Fruit fly (Drosophila melanogaster) whole organism, prepupa: Measurements from ENCODE around the gene Sema5c.

Experiments
- Blimp-1 ChIP-seq: fragments of 200-800 bp; sonication (Bioruptor generic); optimal IDR thresholded peaks from 3 replicates; lab custom pipeline; 2017; ENCODE audit warnings: missing biosample characterization, missing genetic modification characterization, mild to moderate bottlenecking, moderate library complexity, missing genetic modification reagents
- CG10669 ChIP-seq: fragments of 200-800 bp; sonication (Bioruptor generic); optimal IDR thresholded peaks from 3 replicates; lab custom pipeline; 2018; ENCODE audit warnings: missing biosample characterization, mild to moderate bottlenecking, missing genetic modification characterization, moderate library complexity
- CG11294 ChIP-seq: fragments of 200-800 bp; sonication (Bioruptor generic); IDR thresholded peaks from 2 replicates; pipeline ENCODE4 v1.3.6; 2022; ENCODE audit warnings: missing biosample characterization, missing genetic modification characterization
- CG11762 ChIP-seq: fragments of 200-800 bp; sonication (Bioruptor generic); optimal IDR thresholded peaks from 3 replicates; lab custom pipeline; 2016; ENCODE audit warnings: missing biosample characterization, missing genetic modification characterization; ENCODE audit not compliant: insufficient read depth
- CG11902 ChIP-seq: fragments of 200-800 bp; sonication (Bioruptor generic); optimal IDR thresholded peaks from 3 replicates; lab custom pipeline; 2016; ENCODE audit warnings: missing biosample characterization, missing genetic modification characterization
- CG15336 ChIP-seq: fragments of 200-800 bp; sonication (Bioruptor generic); IDR thresholded peaks from 2 replicates; pipeline ENCODE4 v1.3.6; 2022; ENCODE audit warnings: missing biosample characterization, missing genetic modification characterization
- CG1621 ChIP-seq: fragments of 200-800 bp; sonication (Bioruptor generic); optimal IDR thresholded peaks from 3 replicates; lab custom pipeline; 2018; ENCODE audit warnings: missing biosample characterization, mild to moderate bottlenecking, missing genetic modification characterization
- CG16779 ChIP-seq: fragments of 200-800 bp; sonication (Bioruptor generic); optimal IDR thresholded peaks from 3 replicates; lab custom pipeline; 2017; ENCODE audit warnings: missing biosample characterization, mild to moderate bottlenecking, missing genetic modification characterization
- CG3032 ChIP-seq: fragments of 200-800 bp; optimal IDR thresholded peaks from 2 replicates; lab custom pipeline; 2019; ENCODE audit warnings: missing biosample characterization, mild to moderate bottlenecking, missing genetic modification characterization, moderate library complexity
- CG31627 ChIP-seq: fragments of 200-800 bp; sonication (Bioruptor generic); optimal IDR thresholded peaks from 3 replicates; lab custom pipeline; 2016; ENCODE audit warnings: missing biosample characterization, missing genetic modification characterization
- CG32006 ChIP-seq: fragments of 200-800 bp; sonication (Bioruptor generic); optimal IDR thresholded peaks from 3 replicates; lab custom pipeline; 2017; ENCODE audit warnings: missing biosample characterization, mild to moderate bottlenecking, missing genetic modification characterization
- CG34406 ChIP-seq: fragments of 200-800 bp; sonication (Bioruptor generic); optimal IDR thresholded peaks from 3 replicates; lab custom pipeline; 2016; ENCODE audit warnings: missing biosample characterization, missing genetic modification characterization
- CG3919 ChIP-seq: fragments of 200-800 bp; sonication (Bioruptor generic); optimal IDR thresholded peaks from 3 replicates; lab custom pipeline; 2016; ENCODE audit warnings: missing biosample characterization, missing genetic modification characterization
- CG4318 ChIP-seq: fragments of 200-800 bp; sonication (Bioruptor generic); optimal IDR thresholded peaks from 3 replicates; lab custom pipeline; 2017; ENCODE audit warnings: missing biosample characterization, mild to moderate bottlenecking, missing genetic modification characterization
- CG6163 ChIP-seq: fragments of 200-800 bp; sonication (Bioruptor generic); IDR thresholded peaks from 3 replicates; pipeline ENCODE4 v1.3.6; 2022; ENCODE audit warnings: missing biosample characterization, missing genetic modification characterization
- CG6276 ChIP-seq: fragments of 200-800 bp; sonication (Bioruptor generic); optimal IDR thresholded peaks from 2 replicates; lab custom pipeline; 2017; ENCODE audit warnings: missing biosample characterization, mild to moderate bottlenecking, missing genetic modification characterization
- CG6808 ChIP-seq: fragments of 200-800 bp; sonication (Bioruptor generic); optimal IDR thresholded peaks from 3 replicates; lab custom pipeline; 2017; ENCODE audit warnings: missing biosample characterization, missing genetic modification characterization, mild to moderate bottlenecking, moderate library complexity, missing genetic modification reagents
- CG6854 ChIP-seq: fragments of 200-800 bp; sonication (Bioruptor generic); optimal IDR thresholded peaks from 2 replicates; lab custom pipeline; 2017; ENCODE audit warnings: missing biosample characterization, mild to moderate bottlenecking, missing genetic modification characterization
- CG7368 ChIP-seq: fragments of 200-800 bp; sonication (Bioruptor generic); optimal IDR thresholded peaks from 3 replicates; lab custom pipeline; 2016; ENCODE audit warnings: missing biosample characterization, missing genetic modification characterization
- CG8119 ChIP-seq: fragments of 200-800 bp; sonication (Bioruptor generic); IDR thresholded peaks from 3 replicates; pipeline ENCODE4 v1.3.6; 2022; ENCODE audit warnings: missing biosample characterization, missing genetic modification characterization
- CG8319 ChIP-seq: fragments of 200-800 bp; sonication (Bioruptor generic); optimal IDR thresholded peaks from 3 replicates; lab custom pipeline; 2016; ENCODE audit warnings: missing biosample characterization, missing genetic modification characterization
- CG8632 ChIP-seq: fragments of 200-800 bp; sonication (Bioruptor generic); optimal IDR thresholded peaks from 3 replicates; lab custom pipeline; 2016; ENCODE audit warnings: missing biosample characterization, missing genetic modification characterization
- Eip75B ChIP-seq: fragments of 200-800 bp; sonication (Bioruptor generic); optimal IDR thresholded peaks from 3 replicates; lab custom pipeline; 2016; ENCODE audit warnings: missing biosample characterization, missing genetic modification characterization
- Eip78C ChIP-seq: fragments of 200-800 bp; sonication (Bioruptor generic); peaks from one replicate; lab custom pipeline; 2016; ENCODE audit warnings: missing biosample characterization, missing genetic modification characterization
- Eip93F ChIP-seq: fragments of 200-800 bp; sonication (Bioruptor generic); optimal IDR thresholded peaks from 2 replicates; lab custom pipeline; 2016; ENCODE audit warnings: missing biosample characterization, mild to moderate bottlenecking, missing genetic modification characterization
- Ets21C ChIP-seq: fragments of 200-800 bp; sonication (Bioruptor generic); optimal IDR thresholded peaks from 3 replicates; lab custom pipeline; 2016; ENCODE audit warnings: missing biosample characterization, missing genetic modification characterization
- Ets96B ChIP-seq: fragments of 200-800 bp; optimal IDR thresholded peaks from 2 replicates; lab custom pipeline; 2019; ENCODE audit warnings: missing biosample characterization, mild to moderate bottlenecking, missing genetic modification characterization, moderate library complexity
- Gug ChIP-seq: fragments of 200-800 bp; sonication (Bioruptor generic); IDR thresholded peaks from 2 replicates; pipeline ENCODE4 v1.3.6; 2022; ENCODE audit warnings: missing biosample characterization, missing genetic modification characterization
- Hr38 ChIP-seq: sonication (Bioruptor generic); optimal IDR thresholded peaks from 2 replicates; lab custom pipeline; 2016; ENCODE audit warnings: missing biosample characterization, missing genetic modification characterization
- Hr39 ChIP-seq: fragments of 200-800 bp; sonication (Bioruptor generic); optimal IDR thresholded peaks from 2 replicates; lab custom pipeline; 2016; ENCODE audit warnings: missing biosample characterization, missing genetic modification characterization
- Hr4 ChIP-seq: fragments of 200-800 bp; sonication (Bioruptor generic); optimal IDR thresholded peaks from 3 replicates; lab custom pipeline; 2016; ENCODE audit warnings: missing biosample characterization, missing genetic modification characterization
- Met ChIP-seq: fragments of 200-800 bp; sonication (Bioruptor generic); optimal IDR thresholded peaks from 3 replicates; lab custom pipeline; 2016; ENCODE audit warnings: missing biosample characterization, missing genetic modification characterization
- OdsH ChIP-seq: fragments of 200-800 bp; sonication (Bioruptor generic); optimal IDR thresholded peaks from 3 replicates; lab custom pipeline; 2016; ENCODE audit warnings: missing biosample characterization, missing genetic modification characterization
- Smox ChIP-seq: fragments of 200-800 bp; sonication (Bioruptor generic); optimal IDR thresholded peaks from 3 replicates; lab custom pipeline; 2016; ENCODE audit warnings: missing biosample characterization, missing genetic modification characterization
- Sox102F ChIP-seq: fragments of 200-800 bp; sonication (Bioruptor generic); optimal IDR thresholded peaks from 2 replicates; lab custom pipeline; 2016; ENCODE audit warnings: missing biosample characterization, mild to moderate bottlenecking, missing genetic modification characterization
- Sox14 ChIP-seq: fragments of 200-800 bp; sonication (Bioruptor generic); optimal IDR thresholded peaks from 3 replicates; lab custom pipeline; 2016; ENCODE audit warnings: missing biosample characterization, missing genetic modification characterization
- Sox15 ChIP-seq: fragments of 200-800 bp; sonication (Bioruptor generic); optimal IDR thresholded peaks from 3 replicates; lab custom pipeline; 2016; ENCODE audit warnings: missing biosample characterization, missing genetic modification characterization
- achi ChIP-seq: fragments of 200-800 bp; sonication (Bioruptor generic); optimal IDR thresholded peaks from 3 replicates; lab custom pipeline; 2016; ENCODE audit warnings: missing biosample characterization, missing genetic modification characterization
- cyc ChIP-seq: fragments of 200-800 bp; sonication (Bioruptor generic); optimal IDR thresholded peaks from 3 replicates; lab custom pipeline; 2016; ENCODE audit warnings: missing biosample characterization, missing genetic modification characterization
- dac ChIP-seq: fragments of 200-800 bp; sonication (Bioruptor generic); optimal IDR thresholded peaks from 2 replicates; lab custom pipeline; 2017; ENCODE audit warnings: missing biosample characterization, mild to moderate bottlenecking, missing genetic modification characterization
- dsx ChIP-seq: fragments of 200-800 bp; optimal IDR thresholded peaks from 3 replicates; lab custom pipeline; 2019; ENCODE audit warnings: missing biosample characterization, mild to moderate bottlenecking, missing genetic modification characterization, moderate library complexity; ENCODE audit not compliant: poor library complexity, severe bottlenecking
- eg ChIP-seq: fragments of 200-800 bp; sonication (Bioruptor generic); IDR thresholded peaks from 3 replicates; pipeline ENCODE4 v1.3.6; 2022; ENCODE audit warnings: missing biosample characterization, missing genetic modification characterization
- esn ChIP-seq: fragments of 200-800 bp; sonication (Bioruptor generic); optimal IDR thresholded peaks from 2 replicates; lab custom pipeline; 2016; ENCODE audit warnings: missing biosample characterization, mild to moderate bottlenecking, missing genetic modification characterization, moderate library complexity
- fd59A ChIP-seq: fragments of 200-800 bp; sonication (Bioruptor generic); optimal IDR thresholded peaks from 2 replicates; lab custom pipeline; 2017; ENCODE audit warnings: missing biosample characterization, mild to moderate bottlenecking, missing genetic modification characterization, missing genetic modification reagents
- fd85E ChIP-seq: fragments of 200-800 bp; sonication (Bioruptor generic); optimal IDR thresholded peaks from 3 replicates; lab custom pipeline; 2016; ENCODE audit warnings: missing biosample characterization, missing genetic modification characterization
- fkh ChIP-seq: fragments of 200-800 bp; sonication (Bioruptor generic); optimal IDR thresholded peaks from 3 replicates; lab custom pipeline; 2017; ENCODE audit warnings: missing biosample characterization, mild to moderate bottlenecking, missing genetic modification characterization, moderate library complexity
- salr ChIP-seq, 2 experiments: fragments of 200-800 bp; sonication (Bioruptor generic); optimal IDR thresholded peaks; 3 replicates each; lab custom pipeline; 2016 to 2018; ENCODE audit warnings: missing biosample characterization in 2 of 2, missing genetic modification characterization in 2 of 2, mild to moderate bottlenecking in 1 of 2
- spab ChIP-seq: fragments of 200-800 bp; sonication (Bioruptor generic); optimal IDR thresholded peaks from 2 replicates; lab custom pipeline; 2017; ENCODE audit warnings: missing biosample characterization, mild to moderate bottlenecking, missing genetic modification characterization, missing genetic modification reagents
- svp ChIP-seq: fragments of 200-800 bp; sonication (Bioruptor generic); peaks from one replicate; lab custom pipeline; 2016; ENCODE audit warnings: missing biosample characterization, missing genetic modification characterization
- vri ChIP-seq: fragments of 200-800 bp; sonication (Bioruptor generic); optimal IDR thresholded peaks from 3 replicates; lab custom pipeline; 2016; ENCODE audit warnings: missing biosample characterization, mild to moderate bottlenecking, missing genetic modification characterization

Sema5c gene

dm6 chr3L:12081679-12082520 lies at the start of gene Sema5c:
Sema5c (minus strand) TSS chr3L:12081830.
- TF ChIP-seq fd59A (GFP tag; lab: Kevin White, UChicago), result peak; percentile 28
- peak; percentile 80 for TF ChIP-seq Eip78C (GFP tag; lab: Kevin White, UChicago)
- TF ChIP-seq CG32006 (GFP tag; lab: Kevin White, UChicago), result peak; percentile 86
- TF ChIP-seq Hr4 (GFP tag; lab: Kevin White, UChicago), result peak; percentile 48
- TF ChIP-seq CG11294 (GFP tag; lab: Robert Waterston, UW), result no peak; the same call in 1 of the 2 replicates
- TF ChIP-seq fd85E, result no peak
- TF ChIP-seq CG11762 (GFP tag; lab: Kevin White, UChicago), result no peak
- TF ChIP-seq dac (GFP tag; lab: Kevin White, UChicago), result no peak
- TF ChIP-seq CG15336 (GFP tag; lab: Robert Waterston, UW), result peak; percentile 52; the same call in 1 of the 2 replicates
- peak; percentile 74 for TF ChIP-seq vri (GFP tag; lab: Kevin White, UChicago)
- TF ChIP-seq esn (GFP tag; lab: Kevin White, UChicago), result peak; percentile 78
- peak; percentile 45 for TF ChIP-seq Sox102F
- peak; percentile 41 for TF ChIP-seq CG31627 (GFP tag; lab: Kevin White, UChicago)
- TF ChIP-seq CG6854 (GFP tag; lab: Kevin White, UChicago), result peak; percentile 53
- peak; percentile 13 for TF ChIP-seq Ets21C (GFP tag; lab: Kevin White, UChicago)
- peak; percentile 56 for TF ChIP-seq Blimp-1
- TF ChIP-seq Eip93F, result no peak
- peak; percentile 54 for TF ChIP-seq Met (GFP tag; lab: Kevin White, UChicago)
- TF ChIP-seq cyc (GFP tag; lab: Kevin White, UChicago), result peak; percentile 1
- TF ChIP-seq CG1621, result peak; percentile 53
- peak; percentile 46 for TF ChIP-seq Ets96B (tag; lab: Kevin White, UChicago)
- TF ChIP-seq Gug (GFP tag; lab: Robert Waterston, UW), result peak; percentile 50
- peak; percentile 24 for TF ChIP-seq Smox (GFP tag; lab: Kevin White, UChicago)
- peak; percentile 25 for TF ChIP-seq Eip75B (GFP tag; lab: Kevin White, UChicago)
- peak; percentile 61 for TF ChIP-seq dsx (GFP tag; lab: Kevin White, UChicago)
- TF ChIP-seq Sox15, result peak; percentile 31
- TF ChIP-seq CG3032 (tag; lab: Kevin White, UChicago), result peak; percentile 75
- TF ChIP-seq Hr38 (GFP tag; lab: Kevin White, UChicago), result no peak
- TF ChIP-seq CG6163 (GFP tag; lab: Robert Waterston, UW), result peak; percentile 84
- peak; percentile 77 for TF ChIP-seq CG6276 (GFP tag; lab: Kevin White, UChicago)
- TF ChIP-seq Sox14 (GFP tag; lab: Kevin White, UChicago), result no peak
- peak; percentile 48 to 91 for TF ChIP-seq salr (GFP tag; optimal IDR thresholded peaks at IDR 0.05; lab: Kevin White, UChicago)
- peak; percentile 45 for TF ChIP-seq CG10669 (GFP tag; lab: Kevin White, UChicago)
- peak; percentile 53 for TF ChIP-seq OdsH (GFP tag; lab: Kevin White, UChicago)
- peak; percentile 13 for TF ChIP-seq CG8319 (GFP tag; lab: Kevin White, UChicago)
- peak; percentile 56 for TF ChIP-seq spab
- peak; percentile 80 for TF ChIP-seq CG8632 (GFP tag; lab: Kevin White, UChicago)
- TF ChIP-seq svp (GFP tag; lab: Kevin White, UChicago), result peak; percentile 89
- TF ChIP-seq CG34406 (GFP tag; lab: Kevin White, UChicago), result peak; percentile 76
- peak; percentile 48 for TF ChIP-seq Hr39
- peak; percentile 77 for TF ChIP-seq CG4318 (GFP tag; lab: Kevin White, UChicago)
- peak; percentile 62 for TF ChIP-seq achi (GFP tag; lab: Kevin White, UChicago)
- TF ChIP-seq eg, result peak; percentile 72
- TF ChIP-seq CG8119, result peak; percentile 63
- TF ChIP-seq CG7368, result no peak
- peak; percentile 64 for TF ChIP-seq CG3919 (GFP tag; lab: Kevin White, UChicago)
- peak; percentile 68 for TF ChIP-seq CG16779 (tag; lab: Kevin White, UChicago)
- TF ChIP-seq CG11902, result peak; percentile 46
- peak; percentile 53 for TF ChIP-seq fkh (GFP tag; lab: Kevin White, UChicago)
- TF ChIP-seq CG6808 (GFP tag; lab: Kevin White, UChicago), result peak; percentile 37
